Worm (Caenorhabditis elegans): ENCODE measurements around the gene vap-1.

Gene vap-1

ce11 chrX:17422593-17422992, 26.2 kb upstream of the vap-1 start:
- TF ChIP-seq nhr-77 (tag; optimal IDR thresholded peaks at IDR 0.05): no peak
- TF ChIP-seq alr-1 (tag; optimal IDR thresholded peaks at IDR 0.05; ENCODE audit: borderline replicate concordance): no peak
- TF ChIP-seq unc-30 (tag; optimal IDR thresholded peaks at IDR 0.05): no peak
- TF ChIP-seq F16B12.6 (tag; optimal IDR thresholded peaks at IDR 0.05): no peak
- no peak for TF ChIP-seq dsc-1 (tag; optimal IDR thresholded peaks at IDR 0.05)
- peak; percentile 40 for TF ChIP-seq snu-23 (GFP tag; optimal IDR thresholded peaks at IDR 0.05)
- no peak for TF ChIP-seq lin-39 (tag; optimal IDR thresholded peaks at IDR 0.05)
- peak in 1 of 2 experiments; percentile 9 for TF ChIP-seq lin-35 (GFP tag; optimal IDR thresholded peaks at IDR 0.05)
- no peak for TF ChIP-seq egl-27 (tag; optimal IDR thresholded peaks at IDR 0.05)
- TF ChIP-seq C16A3.4 (tag; optimal IDR thresholded peaks at IDR 0.05): no peak
- peak; percentile 42 for TF ChIP-seq nhr-20 (tag; optimal IDR thresholded peaks at IDR 0.05)
- no peak for TF ChIP-seq C04F5.9 (tag; optimal IDR thresholded peaks at IDR 0.05)
- TF ChIP-seq nhr-71 (tag; optimal IDR thresholded peaks at IDR 0.05): peak; percentile 49
- TF ChIP-seq aha-1 (tag; optimal IDR thresholded peaks at IDR 0.05): no peak
- no peak for TF ChIP-seq tlp-1 (tag; optimal IDR thresholded peaks at IDR 0.05)
- peak in 2 of 6 experiments; percentile 17 to 32 for TF ChIP-seq elt-3 (tag; optimal IDR thresholded peaks at IDR 0.05)
- no peak for TF ChIP-seq lsy-2 (tag; optimal IDR thresholded peaks at IDR 0.05)
- TF ChIP-seq lin-14 (GFP tag; optimal IDR thresholded peaks at IDR 0.05): peak; percentile 62
- no peak for TF ChIP-seq jun-1 (tag; optimal IDR thresholded peaks at IDR 0.05)
- no peak for TF ChIP-seq mdl-1 (tag; optimal IDR thresholded peaks at IDR 0.05)
- TF ChIP-seq xbp-1 (tag; optimal IDR thresholded peaks at IDR 0.05): no peak
- TF ChIP-seq nhr-85 (tag): peak; percentile 89

- TF ChIP-seq nhr-19 (GFP tag; conservative IDR thresholded peaks at IDR 0.05) (peak; percentile 49), mab-9 (GFP tag; IDR thresholded peaks at IDR 0.05) (no peak), lin-14 (GFP tag; optimal IDR thresholded peaks at IDR 0.05) (peak; percentile 50), snpc-4 (tag; optimal IDR thresholded peaks at IDR 0.05) (no peak), nhr-71 (tag; optimal IDR thresholded peaks at IDR 0.05) (peak; percentile 80), dpl-1 (GFP tag; optimal IDR thresholded peaks at IDR 0.05) (peak in 1 of 3 experiments; percentile 1), ces-1 (GFP tag; optimal IDR thresholded peaks at IDR 0.05) (no peak), snu-23 (GFP tag; optimal IDR thresholded peaks at IDR 0.05) (peak; percentile 52), efl-1 (optimal IDR thresholded peaks at IDR 0.05) (no peak), efl-1 (GFP tag; optimal IDR thresholded peaks at IDR 0.05 in 1 of 2) (no peak), nhr-85 (tag) (peak; percentile 98), elt-2 (tag; optimal IDR thresholded peaks at IDR 0.05) (no peak), mdl-1 (tag; optimal IDR thresholded peaks at IDR 0.05) (peak in 1 of 2 experiments; percentile 4), unc-98 (GFP tag; IDR thresholded peaks at IDR 0.05) (no peak), lsy-2 (tag; optimal IDR thresholded peaks at IDR 0.05) (peak in 1 of 2 experiments; percentile 1), grh-1 (GFP tag; IDR thresholded peaks at IDR 0.05) (peak; percentile 46), ztf-11 (tag; optimal IDR thresholded peaks at IDR 0.05) (no peak), blmp-1 (tag; optimal IDR thresholded peaks at IDR 0.05) (peak; percentile 84), ztf-4 (tag; optimal IDR thresholded peaks at IDR 0.05) (no peak), tbx-2 (tag; optimal IDR thresholded peaks at IDR 0.05) (peak; percentile 63), sup-37 (GFP tag; optimal IDR thresholded peaks at IDR 0.05) (no peak), skn-1 (tag; optimal IDR thresholded peaks at IDR 0.05) (peak; percentile 13), nhr-90 (tag; optimal IDR thresholded peaks at IDR 0.05; ENCODE audit: poor library complexity) (peak; percentile 62), elt-3 (tag; optimal IDR thresholded peaks at IDR 0.05) (peak in 5 of 6 experiments; percentile 21 to 65 (median 42)), zip-4 (GFP tag; optimal IDR thresholded peaks at IDR 0.05) (no peak), isw-1 (GFP tag; IDR thresholded peaks at IDR 0.05) (no peak), ceh-63 (GFP tag; optimal IDR thresholded peaks at IDR 0.05) (no peak), tlp-1 (tag; optimal IDR thresholded peaks at IDR 0.05) (no peak), unc-130 (tag; optimal IDR thresholded peaks at IDR 0.05) (peak; percentile 56), zag-1 (tag; optimal IDR thresholded peaks at IDR 0.05) (no peak), egl-27 (tag; optimal IDR thresholded peaks at IDR 0.05) (peak in 1 of 2 experiments; percentile 20), fkh-8 (tag; optimal IDR thresholded peaks at IDR 0.05) (no peak), aha-1 (tag; optimal IDR thresholded peaks at IDR 0.05) (no peak), hlh-17 (GFP tag; optimal IDR thresholded peaks at IDR 0.05; ENCODE audit: borderline replicate concordance) (no peak), aly-2 (tag; optimal IDR thresholded peaks at IDR 0.05) (no peak), nhr-20 (tag; optimal IDR thresholded peaks at IDR 0.05) (peak; percentile 69), lin-35 (GFP tag; optimal IDR thresholded peaks at IDR 0.05) (peak in 1 of 2 experiments; percentile 31), rnt-1 (tag; optimal IDR thresholded peaks at IDR 0.05) (no peak)
Measured at ce11 chrX:17421532-17422078, 25.2 kb upstream of the vap-1 start, which contains the start of gene osm-11. Gene osm-11, minus strand, starts transcription at chrX:17421582.
